Worm (Caenorhabditis elegans) whole organism, L4 larva: ENCODE results near the gene coq-3.

Source experiments
- D1046.2 ChIP-seq: fragments of 200-800 bp; sonication (Bioruptor generic); IDR thresholded peaks from 2 replicates; pipeline ENCODE4 v1.3.6; 2022; ENCODE audit warnings: missing genetic modification characterization, missing compliant biosample characterization
- F49E8.2 ChIP-seq: sonication (generic microtip); optimal IDR thresholded peaks from 2 replicates; lab custom pipeline; 2016; ENCODE audit warnings: missing compliant biosample characterization, mild to moderate bottlenecking, missing genetic modification characterization, borderline replicate concordance
- T20F7.1 ChIP-seq: fragments of 200-800 bp; sonication (Bioruptor generic); optimal IDR thresholded peaks from 2 replicates; lab custom pipeline; 2018; ENCODE audit warnings: mild to moderate bottlenecking, missing genetic modification characterization, missing compliant biosample characterization
- T26A8.4 ChIP-seq: fragments of 200-800 bp; sonication (Bioruptor generic); IDR thresholded peaks from 2 replicates; pipeline ENCODE4 v1.3.6; 2022; ENCODE audit warnings: missing genetic modification characterization, missing compliant biosample characterization
- ZK546.5 ChIP-seq, 2 experiments: sonication (generic microtip); optimal IDR thresholded peaks; 2 replicates each; lab custom pipeline; 2017; ENCODE audit warnings: missing biosample characterization in 2 of 2, missing genetic modification characterization in 2 of 2
- aha-1 ChIP-seq: fragments of 150-350 bp; peaks from one replicate; lab custom pipeline; 2014; ENCODE audit warnings: missing biosample characterization, missing genetic modification characterization
- ama-1 ChIP-seq: fragments of 150-350 bp; optimal IDR thresholded peaks from 2 replicates; lab custom pipeline; 2014; ENCODE audit warnings: inconsistent platforms, mixed read lengths
- ceh-20 ChIP-seq: fragments of 200-800 bp; sonication (Bioruptor generic); IDR thresholded peaks from 2 replicates; pipeline ENCODE4 v1.3.6; 2022; ENCODE audit warnings: missing genetic modification reagents, missing genetic modification characterization, missing compliant biosample characterization
- ceh-32 ChIP-seq: sonication (generic microtip); optimal IDR thresholded peaks from 2 replicates; lab custom pipeline; 2016; ENCODE audit warnings: mild to moderate bottlenecking, missing genetic modification characterization, missing compliant biosample characterization; ENCODE audit not compliant: poor library complexity
- ceh-82 ChIP-seq: sonication (generic microtip); optimal IDR thresholded peaks from 2 replicates; lab custom pipeline; 2017; ENCODE audit warnings: missing biosample characterization, missing genetic modification characterization
- ces-1 ChIP-seq: fragments of 150-350 bp; sonication (generic microtip); optimal IDR thresholded peaks from 4 replicates; lab custom pipeline; 2014; ENCODE audit warnings: missing biosample characterization, missing genetic modification reagents, missing genetic modification characterization
- cey-2 ChIP-seq: sonication (generic microtip); optimal IDR thresholded peaks from 3 replicates; lab custom pipeline; 2017; ENCODE audit warnings: missing genetic modification characterization, mild to moderate bottlenecking, missing compliant biosample characterization, antibody characterized with exemption, borderline replicate concordance; ENCODE audit not compliant: insufficient read depth
- daf-16 ChIP-seq, 3 experiments: sonication (generic microtip); optimal IDR thresholded peaks; 2 replicates each; lab custom pipeline; 2016 to 2017; ENCODE audit warnings: missing genetic modification characterization in 3 of 3, missing genetic modification reagents in 3 of 3, mild to moderate bottlenecking in 2 of 3, missing compliant biosample characterization in 2 of 3, missing biosample characterization in 1 of 3, moderate library complexity in 1 of 3
- daf-8 ChIP-seq: fragments of 200-800 bp; sonication (Bioruptor generic); IDR thresholded peaks from 2 replicates; pipeline ENCODE4 v1.3.6; 2022; ENCODE audit warnings: missing genetic modification characterization, missing compliant biosample characterization
- dmd-6 ChIP-seq: fragments of 200-800 bp; sonication (Bioruptor generic); IDR thresholded peaks from 2 replicates; pipeline ENCODE4 v1.3.6; 2022; ENCODE audit warnings: missing genetic modification reagents, missing genetic modification characterization, missing compliant biosample characterization
- dmd-9 ChIP-seq: fragments of 200-800 bp; sonication (Bioruptor generic); IDR thresholded peaks from 2 replicates; pipeline ENCODE4 v1.3.6; 2022; ENCODE audit warnings: missing genetic modification reagents, missing genetic modification characterization, missing compliant biosample characterization
- dve-1 ChIP-seq: sonication (generic microtip); optimal IDR thresholded peaks from 2 replicates; lab custom pipeline; 2017; ENCODE audit warnings: antibody characterized with exemption, mild to moderate bottlenecking, missing genetic modification characterization, missing compliant biosample characterization; ENCODE audit not compliant: insufficient read depth
- egl-27 ChIP-seq: sonication (generic microtip); optimal IDR thresholded peaks from 3 replicates; lab custom pipeline; 2017; ENCODE audit warnings: missing biosample characterization, missing genetic modification reagents, missing genetic modification characterization
- egl-43 ChIP-seq: fragments of 200-800 bp; sonication (Bioruptor generic); IDR thresholded peaks from 2 replicates; pipeline ENCODE4 v1.3.6; 2022; ENCODE audit warnings: missing genetic modification reagents, missing genetic modification characterization, missing compliant biosample characterization
- fkh-10 ChIP-seq: fragments of 150-350 bp; optimal IDR thresholded peaks from 2 replicates; lab custom pipeline; 2014; ENCODE audit warnings: missing biosample characterization, missing genetic modification reagents, missing genetic modification characterization
- hif-1 ChIP-seq, 2 experiments: sonication (generic microtip); optimal IDR thresholded peaks; 2 replicates each; lab custom pipeline; 2016 to 2017; ENCODE audit warnings: missing compliant biosample characterization in 2 of 2, missing genetic modification characterization in 2 of 2, missing genetic modification reagents in 2 of 2, missing genotype in 2 of 2, mild to moderate bottlenecking in 1 of 2
- hlh-30 ChIP-seq: sonication (generic microtip); optimal IDR thresholded peaks from 2 replicates; lab custom pipeline; 2017; ENCODE audit warnings: antibody characterized with exemption, mild to moderate bottlenecking, missing genetic modification characterization, missing compliant biosample characterization; ENCODE audit not compliant: insufficient read depth
- hmg-1.1 ChIP-seq: fragments of 200-800 bp; sonication (Bioruptor generic); IDR thresholded peaks from 2 replicates; pipeline ENCODE4 v1.3.6; 2022; ENCODE audit warnings: missing genetic modification reagents, missing genetic modification characterization, missing compliant biosample characterization
- lim-7 ChIP-seq: fragments of 200-800 bp; sonication (Bioruptor generic); IDR thresholded peaks from 2 replicates; pipeline ENCODE4 v1.3.6; 2022; ENCODE audit warnings: missing genetic modification characterization, missing compliant biosample characterization
- lin-1 ChIP-seq: fragments of 200-800 bp; sonication (Bioruptor generic); IDR thresholded peaks from 2 replicates; pipeline ENCODE4 v1.3.6; 2022; ENCODE audit warnings: missing genetic modification reagents, missing genetic modification characterization, missing compliant biosample characterization
- lin-13 ChIP-seq: fragments of 150-350 bp; optimal IDR thresholded peaks from 2 replicates; lab custom pipeline; 2014; ENCODE audit warnings: missing biosample characterization, missing genetic modification reagents, missing genetic modification characterization
- lin-38 ChIP-seq: fragments of 200-800 bp; sonication (Bioruptor generic); IDR thresholded peaks from 2 replicates; pipeline ENCODE4 v1.3.6; 2022; ENCODE audit warnings: missing genetic modification reagents, missing genetic modification characterization, missing compliant biosample characterization
- mdl-1 ChIP-seq, 2 experiments: fragments of 150-350 bp in 1 of 2; sonication (generic microtip) in 1 of 2; optimal IDR thresholded peaks; 2 replicates each; lab custom pipeline; 2014 to 2017; ENCODE audit warnings: missing biosample characterization in 2 of 2, missing genetic modification characterization in 2 of 2
- mep-1 ChIP-seq: fragments of 150-350 bp; sonication (generic microtip); optimal IDR thresholded peaks from 3 replicates; lab custom pipeline; 2014; ENCODE audit warnings: missing biosample characterization, missing genetic modification characterization
- mes-2 ChIP-seq: sonication (generic microtip); optimal IDR thresholded peaks from 2 replicates; lab custom pipeline; 2016; ENCODE audit warnings: missing genotype, mild to moderate bottlenecking, missing genetic modification characterization, missing compliant biosample characterization; ENCODE audit not compliant: poor library complexity, severe bottlenecking
- mxl-2 ChIP-seq: fragments of 200-800 bp; sonication (Bioruptor generic); conservative IDR thresholded peaks from 2 replicates; pipeline ENCODE4 v1.3.6; 2022; ENCODE audit warnings: missing genetic modification reagents, missing genetic modification characterization, missing compliant biosample characterization
- nhr-11 ChIP-seq: fragments of 150-350 bp; optimal IDR thresholded peaks from 2 replicates; lab custom pipeline; 2014; ENCODE audit warnings: missing biosample characterization, missing genetic modification characterization
- nhr-237 ChIP-seq: sonication (generic microtip); optimal IDR thresholded peaks from 2 replicates; lab custom pipeline; 2017; ENCODE audit warnings: missing biosample characterization, missing genetic modification characterization
- nhr-41 ChIP-seq: fragments of 200-800 bp; sonication (Bioruptor generic); IDR thresholded peaks from 2 replicates; pipeline ENCODE4 v1.3.6; 2022; ENCODE audit warnings: missing genetic modification reagents, missing genetic modification characterization, missing compliant biosample characterization
- nhr-42 ChIP-seq: fragments of 200-800 bp; sonication (Bioruptor generic); IDR thresholded peaks from 2 replicates; pipeline ENCODE4 v1.3.6; 2022; ENCODE audit warnings: missing genetic modification characterization, missing compliant biosample characterization
- pha-4 ChIP-seq, 2 experiments: fragments of 150-350 bp in 1 of 2; fragments of 200-800 bp in 1 of 2; sonication (Bioruptor generic) in 1 of 2; IDR thresholded peaks in 1 of 2; optimal IDR thresholded peaks in 1 of 2; 2 replicates each; pipeline versions ENCODE4 v1.3.6 to Lab custom; 2014 to 2022; ENCODE audit warnings: missing genetic modification characterization in 2 of 2, missing genetic modification reagents in 2 of 2, missing biosample characterization in 1 of 2, missing compliant biosample characterization in 1 of 2
- pqm-1 ChIP-seq: sonication (generic microtip); optimal IDR thresholded peaks from 2 replicates; lab custom pipeline; 2017; ENCODE audit warnings: missing biosample characterization, missing genetic modification characterization
- rbr-2 ChIP-seq: sonication (generic microtip); optimal IDR thresholded peaks from 2 replicates; lab custom pipeline; 2016; ENCODE audit warnings: missing genotype, missing genetic modification characterization, missing compliant biosample characterization
- sdz-12 ChIP-seq: fragments of 200-800 bp; sonication (Bioruptor generic); optimal IDR thresholded peaks from 2 replicates; lab custom pipeline; 2018; ENCODE audit warnings: mild to moderate bottlenecking, missing genetic modification characterization, missing compliant biosample characterization
- set-16 ChIP-seq: fragments of 200-800 bp; sonication (Bioruptor generic); IDR thresholded peaks from 2 replicates; pipeline ENCODE4 v1.3.6; 2022; ENCODE audit warnings: missing genetic modification reagents, missing genetic modification characterization, missing compliant biosample characterization
- snpc-1.2 ChIP-seq: fragments of 200-800 bp; sonication (Bioruptor generic); IDR thresholded peaks from 2 replicates; pipeline ENCODE4 v1.3.6; 2022; ENCODE audit warnings: missing genetic modification reagents, missing genetic modification characterization, missing compliant biosample characterization
- unc-130 ChIP-seq: sonication (generic microtip); optimal IDR thresholded peaks from 2 replicates; lab custom pipeline; 2016; ENCODE audit warnings: missing genetic modification reagents, missing genetic modification characterization, missing compliant biosample characterization
- unc-39 ChIP-seq: sonication (generic microtip); optimal IDR thresholded peaks from 2 replicates; lab custom pipeline; 2017; ENCODE audit warnings: missing biosample characterization, missing genetic modification characterization
- zfp-2 ChIP-seq: sonication (generic microtip); optimal IDR thresholded peaks from 2 replicates; lab custom pipeline; 2016; ENCODE audit warnings: mild to moderate bottlenecking, missing genetic modification characterization, missing compliant biosample characterization
- zfp-3 ChIP-seq: fragments of 200-800 bp; sonication (Bioruptor generic); conservative IDR thresholded peaks from 2 replicates; pipeline ENCODE4 v1.3.6; 2022; ENCODE audit warnings: missing genetic modification reagents, missing genetic modification characterization, missing compliant biosample characterization
- ztf-7 ChIP-seq: fragments of 150-350 bp; optimal IDR thresholded peaks from 2 replicates; lab custom pipeline; 2014; ENCODE audit warnings: missing biosample characterization, missing genetic modification characterization

The coq-3 gene

ce11 chrIV:14769218-14769835, 26.8 kb downstream of the coq-3 start, which contains the start of gene Y57G11C.43:
Gene Y57G11C.43 (plus strand): TSS chrIV:14769441.
- TF ChIP-seq lin-38 (GFP tag; lab: Robert Waterston, UW) (peak; percentile 66), zfp-3 (GFP tag; lab: Robert Waterston, UW) (no peak), dve-1 (peak; percentile 14), hmg-1.1 (GFP tag; lab: Robert Waterston, UW) (no peak), F49E8.2 (tag; lab: Kevin White, UChicago) (no peak), ama-1 (lab: Kevin White, UChicago) (peak; percentile 7), cey-2 (tag; lab: Kevin White, UChicago) (no peak), mes-2 (tag; lab: Kevin White, UChicago) (peak; percentile 27), daf-16 (GFP tag; optimal IDR thresholded peaks at IDR 0.05; lab: Kevin White, UChicago) (no peak), daf-16 (tag; optimal IDR thresholded peaks at IDR 0.05; lab: Kevin White, UChicago) (no peak), daf-8 (GFP tag; lab: Robert Waterston, UW) (no peak), mep-1 (tag; lab: Kevin White, UChicago) (no peak), hif-1 (tag; optimal IDR thresholded peaks at IDR 0.05; lab: Kevin White, UChicago) (no peak), T20F7.1 (no peak), snpc-1.2 (GFP tag; lab: Robert Waterston, UW) (peak; percentile 83), pha-4 (GFP tag; IDR thresholded peaks at IDR 0.05; lab: Robert Waterston, UW) (peak; percentile 21; the same call in 1 of the 2 replicates), pha-4 (tag; optimal IDR thresholded peaks at IDR 0.05; lab: Kevin White, UChicago) (no peak), aha-1 (tag; lab: Kevin White, UChicago) (peak; percentile 66), ceh-82 (tag; lab: Kevin White, UChicago) (no peak), nhr-42 (GFP tag; lab: Robert Waterston, UW) (no peak), dmd-6 (no peak), lin-13 (no peak), set-16 (GFP tag; lab: Robert Waterston, UW) (no peak), rbr-2 (tag; lab: Kevin White, UChicago) (no peak), dmd-9 (GFP tag; lab: Robert Waterston, UW) (no peak), D1046.2 (GFP tag; lab: Robert Waterston, UW) (no peak)
- TF ChIP-seq, all 104 proteins: peak for 7

- peak; percentile 27 for TF ChIP-seq unc-130 (GFP tag; lab: Kevin White, UChicago)
- no peak for TF ChIP-seq ceh-20 (GFP tag; lab: Robert Waterston, UW)
- peak; percentile 91 for TF ChIP-seq mep-1 (tag; lab: Kevin White, UChicago)
- TF ChIP-seq mes-2 (tag; lab: Kevin White, UChicago), result peak; percentile 93
- no peak for TF ChIP-seq sdz-12 (GFP tag; lab: Kevin White, UChicago)
- no peak for TF ChIP-seq nhr-41 (GFP tag; lab: Robert Waterston, UW)
- peak; percentile 54 for TF ChIP-seq ztf-7
- TF ChIP-seq hmg-1.1 (GFP tag; lab: Robert Waterston, UW), result peak; percentile 95
- no peak for TF ChIP-seq unc-39 (tag; lab: Kevin White, UChicago)
- TF ChIP-seq ceh-32 (tag; lab: Kevin White, UChicago), result no peak
- TF ChIP-seq nhr-237 (tag; lab: Kevin White, UChicago), result no peak
- peak; percentile 82 for TF ChIP-seq fkh-10 (GFP tag; lab: Kevin White, UChicago)
- peak; percentile 76 for TF ChIP-seq T26A8.4
- TF ChIP-seq dmd-6, result peak; percentile 77
- peak; percentile 38 for TF ChIP-seq pqm-1 (tag; lab: Kevin White, UChicago)
- TF ChIP-seq nhr-11 (tag; lab: Kevin White, UChicago), result peak; percentile 84
- no peak for TF ChIP-seq ZK546.5 (tag; optimal IDR thresholded peaks at IDR 0.05; lab: Kevin White, UChicago)
- TF ChIP-seq hlh-30 (tag; lab: Kevin White, UChicago), result peak; percentile 90
- TF ChIP-seq lin-1 (GFP tag; lab: Robert Waterston, UW), result 0 out of 2 replicates have a peak, but pooled peaks have one; percentile 14
- TF ChIP-seq mdl-1 (tag; optimal IDR thresholded peaks at IDR 0.05; lab: Kevin White, UChicago), result peak; percentile 33 to 75
- no peak for TF ChIP-seq lim-7 (GFP tag; lab: Robert Waterston, UW)
- TF ChIP-seq mxl-2, result no peak
- no peak for TF ChIP-seq egl-27 (tag; lab: Kevin White, UChicago)
- 0 out of 2 replicates have a peak, but pooled peaks have one; percentile 41 for TF ChIP-seq egl-43 (GFP tag; lab: Robert Waterston, UW)
- TF ChIP-seq T20F7.1, result peak; percentile 100
- TF ChIP-seq zfp-2 (tag; lab: Kevin White, UChicago), result peak; percentile 45
- no peak for TF ChIP-seq ces-1 (GFP tag; lab: Kevin White, UChicago)
Observed at ce11 chrIV:14767693-14768251, 28.4 kb downstream of the coq-3 start, which contains the start of the genes mrps-7 and Y57G11C.3. Gene mrps-7 (minus strand): TSS chrIV:14767730. Gene Y57G11C.3 (plus strand): TSS chrIV:14768201.
